Fruit fly (Drosophila melanogaster) whole organism, embryonic: Measurements from ENCODE around the gene CG43120.

Experiments
- ATbp ChIP-seq: fragments of 200-800 bp; sonication (Bioruptor generic); optimal IDR thresholded peaks from 2 replicates; lab custom pipeline; 2017; ENCODE audit warnings: missing biosample characterization, mild to moderate bottlenecking, missing genetic modification characterization, missing genetic modification reagents
- Antp ChIP-seq: fragments of 200-800 bp; sonication (Bioruptor generic); optimal IDR thresholded peaks from 3 replicates; lab custom pipeline; 2016; ENCODE audit warnings: missing biosample characterization, missing genetic modification characterization
- Atf6 ChIP-seq: fragments of 200-800 bp; sonication (Bioruptor generic); IDR thresholded peaks from 2 replicates; pipeline ENCODE4 v1.3.6; 2022; ENCODE audit warnings: missing biosample characterization, missing genetic modification characterization
- CG10462 ChIP-seq: fragments of 200-800 bp; sonication (Bioruptor generic); optimal IDR thresholded peaks from 2 replicates; lab custom pipeline; 2016; ENCODE audit warnings: missing biosample characterization, missing genetic modification characterization
- CG14050 ChIP-seq: fragments of 200-800 bp; sonication (Bioruptor generic); IDR thresholded peaks from 3 replicates; pipeline ENCODE4 v1.3.6; 2022; ENCODE audit warnings: missing biosample characterization, missing genetic modification characterization
- CG14441 ChIP-seq: fragments of 200-800 bp; sonication (Bioruptor generic); IDR thresholded peaks from 2 replicates; pipeline ENCODE4 v1.3.6; 2022; ENCODE audit warnings: missing biosample characterization, missing genetic modification characterization
- CG17186 ChIP-seq: fragments of 200-800 bp; sonication (Bioruptor generic); optimal IDR thresholded peaks from 3 replicates; lab custom pipeline; 2017; ENCODE audit warnings: missing biosample characterization, missing genetic modification reagents, missing genetic modification characterization
- CG17361 ChIP-seq: fragments of 200-800 bp; sonication (Bioruptor generic); IDR thresholded peaks from 3 replicates; pipeline ENCODE4 v1.3.6; 2022; ENCODE audit warnings: missing biosample characterization, missing genetic modification characterization
- CG17802 ChIP-seq: fragments of 200-800 bp; sonication (Bioruptor generic); optimal IDR thresholded peaks from 2 replicates; lab custom pipeline; 2018; ENCODE audit warnings: missing biosample characterization, mild to moderate bottlenecking, missing genetic modification characterization, moderate library complexity
- CG17829 ChIP-seq: fragments of 200-800 bp; optimal IDR thresholded peaks from 2 replicates; lab custom pipeline; 2019; ENCODE audit warnings: missing biosample characterization, mild to moderate bottlenecking, missing genetic modification characterization, moderate library complexity
- CG2129 ChIP-seq: fragments of 200-800 bp; sonication (Bioruptor generic); IDR thresholded peaks from 2 replicates; pipeline ENCODE4 v1.3.6; 2022; ENCODE audit warnings: missing biosample characterization, missing genetic modification characterization; ENCODE audit not compliant: partially characterized antibody
- CG32772 ChIP-seq: fragments of 200-800 bp; sonication (Bioruptor generic); IDR thresholded peaks from 2 replicates; pipeline ENCODE4 v1.3.6; 2022; ENCODE audit warnings: missing biosample characterization, missing genetic modification characterization
- CG4328 ChIP-seq: fragments of 200-800 bp; sonication (Bioruptor generic); optimal IDR thresholded peaks from 3 replicates; lab custom pipeline; 2017; ENCODE audit warnings: missing biosample characterization, missing genetic modification reagents, missing genetic modification characterization
- CG4617 ChIP-seq: fragments of 200-800 bp; sonication (Bioruptor generic); optimal IDR thresholded peaks from 3 replicates; lab custom pipeline; 2016; ENCODE audit warnings: missing biosample characterization, missing genetic modification characterization, borderline replicate concordance
- CG4854 ChIP-seq: fragments of 200-800 bp; sonication (Bioruptor generic); optimal IDR thresholded peaks from 2 replicates; lab custom pipeline; 2016; ENCODE audit warnings: missing biosample characterization, missing genetic modification characterization, inconsistent platforms
- CG7963 ChIP-seq: fragments of 200-800 bp; sonication (Bioruptor generic); IDR thresholded peaks from 3 replicates; pipeline ENCODE4 v1.3.6; 2022; ENCODE audit warnings: missing biosample characterization, missing genetic modification characterization; ENCODE audit not compliant: partially characterized antibody
- CG7987 ChIP-seq: fragments of 200-800 bp; sonication (Bioruptor generic); optimal IDR thresholded peaks from 2 replicates; lab custom pipeline; 2018; ENCODE audit warnings: missing biosample characterization, mild to moderate bottlenecking, missing genetic modification characterization, moderate library complexity
- CG8089 ChIP-seq: fragments of 200-800 bp; sonication (Bioruptor generic); optimal IDR thresholded peaks from 3 replicates; lab custom pipeline; 2016; ENCODE audit warnings: missing biosample characterization, missing genetic modification characterization
- CrebB ChIP-seq: fragments of 200-800 bp; sonication (Bioruptor generic); optimal IDR thresholded peaks from 3 replicates; lab custom pipeline; 2018; ENCODE audit warnings: missing biosample characterization, mild to moderate bottlenecking, missing genetic modification characterization
- Dref ChIP-seq: fragments of 200-800 bp; sonication (Bioruptor generic); IDR thresholded peaks from 2 replicates; pipeline ENCODE4 v1.3.6; 2022; ENCODE audit warnings: missing biosample characterization, missing genetic modification characterization
- H15 ChIP-seq: fragments of 200-800 bp; sonication (Bioruptor generic); IDR thresholded peaks from 3 replicates; pipeline ENCODE4 v1.3.6; 2022; ENCODE audit warnings: missing biosample characterization, missing genetic modification characterization
- HHEX ChIP-seq: fragments of 200-800 bp; sonication (Bioruptor generic); optimal IDR thresholded peaks from 3 replicates; lab custom pipeline; 2017; ENCODE audit warnings: missing biosample characterization, mild to moderate bottlenecking, missing genetic modification characterization, missing genetic modification reagents
- Myb ChIP-seq: fragments of 200-800 bp; sonication (Bioruptor generic); optimal IDR thresholded peaks from 2 replicates; lab custom pipeline; 2016; ENCODE audit warnings: missing biosample characterization, missing genetic modification characterization
- Ravus ChIP-seq: fragments of 200-800 bp; sonication (Bioruptor generic); IDR thresholded peaks from 2 replicates; pipeline ENCODE4 v1.3.6; 2022; ENCODE audit warnings: missing biosample characterization, missing genetic modification characterization
- Sin3A ChIP-seq: fragments of >200 bp; optimal IDR thresholded peaks from 2 replicates; lab custom pipeline; 2018
- Six4 ChIP-seq: fragments of 200-800 bp; sonication (Bioruptor generic); optimal IDR thresholded peaks from 2 replicates; lab custom pipeline; 2016; ENCODE audit warnings: missing biosample characterization, missing genetic modification characterization
- Sry-β ChIP-seq: fragments of 200-800 bp; sonication (Bioruptor generic); optimal IDR thresholded peaks from 2 replicates; lab custom pipeline; 2018; ENCODE audit warnings: missing biosample characterization, mild to moderate bottlenecking, missing genetic modification characterization, moderate library complexity
- TFAM ChIP-seq: fragments of 200-800 bp; sonication (Bioruptor generic); optimal IDR thresholded peaks from 2 replicates; lab custom pipeline; 2017; ENCODE audit warnings: missing biosample characterization, missing genetic modification characterization, inconsistent platforms
- ab ChIP-seq: fragments of 200-800 bp; sonication (Bioruptor generic); optimal IDR thresholded peaks from 2 replicates; lab custom pipeline; 2016; ENCODE audit warnings: missing biosample characterization, missing genetic modification characterization
- ase ChIP-seq: fragments of 200-800 bp; sonication (Bioruptor generic); IDR thresholded peaks from 3 replicates; pipeline ENCODE4 v1.3.6; 2022; ENCODE audit warnings: missing biosample characterization, missing genetic modification characterization
- bigmax ChIP-seq: fragments of 200-800 bp; sonication (Bioruptor generic); optimal IDR thresholded peaks from 2 replicates; lab custom pipeline; 2018; ENCODE audit warnings: missing biosample characterization, mild to moderate bottlenecking, missing genetic modification characterization
- br ChIP-seq: fragments of >200 bp; optimal IDR thresholded peaks from 2 replicates; lab custom pipeline; 2017
- cg ChIP-seq: fragments of 200-800 bp; sonication (Bioruptor generic); optimal IDR thresholded peaks from 3 replicates; lab custom pipeline; 2019; ENCODE audit warnings: missing biosample characterization, mild to moderate bottlenecking, missing genetic modification characterization, moderate library complexity
- chn ChIP-seq: fragments of 200-800 bp; sonication (Bioruptor generic); optimal IDR thresholded peaks from 2 replicates; lab custom pipeline; 2016; ENCODE audit warnings: missing biosample characterization, missing genetic modification characterization
- crc ChIP-seq: fragments of 200-800 bp; sonication (Bioruptor generic); optimal IDR thresholded peaks from 2 replicates; lab custom pipeline; 2016; ENCODE audit warnings: missing biosample characterization, missing genetic modification characterization
- crp ChIP-seq, 2 experiments: fragments of 200-800 bp; sonication (Bioruptor generic); optimal IDR thresholded peaks; 2 replicates in 1 of 2; 3 replicates in 1 of 2; lab custom pipeline; 2017; ENCODE audit warnings: missing biosample characterization in 2 of 2, missing genetic modification characterization in 2 of 2, mild to moderate bottlenecking in 1 of 2, moderate library complexity in 1 of 2
- disco-r ChIP-seq: fragments of 200-800 bp; sonication (Bioruptor generic); optimal IDR thresholded peaks from 2 replicates; lab custom pipeline; 2016; ENCODE audit warnings: missing biosample characterization, missing genetic modification characterization
- emc ChIP-seq: fragments of 200-800 bp; sonication (Bioruptor generic); optimal IDR thresholded peaks from 2 replicates; lab custom pipeline; 2016; ENCODE audit warnings: missing biosample characterization, missing genetic modification characterization
- ems ChIP-seq: fragments of 200-800 bp; sonication (Bioruptor generic); optimal IDR thresholded peaks from 3 replicates; lab custom pipeline; 2016; ENCODE audit warnings: missing biosample characterization, missing genetic modification characterization
- gce ChIP-seq: fragments of 200-800 bp; sonication (Bioruptor generic); IDR thresholded peaks from 3 replicates; pipeline ENCODE4 v1.3.6; 2022; ENCODE audit warnings: missing biosample characterization, missing genetic modification characterization
- gem ChIP-seq: fragments of 200-800 bp; sonication (Bioruptor generic); optimal IDR thresholded peaks from 2 replicates; lab custom pipeline; 2019; ENCODE audit warnings: missing biosample characterization, mild to moderate bottlenecking, missing genetic modification characterization, moderate library complexity
- gfzf ChIP-seq: fragments of 200-800 bp; sonication (Bioruptor generic); optimal IDR thresholded peaks from 2 replicates; lab custom pipeline; 2016; ENCODE audit warnings: missing biosample characterization, mild to moderate bottlenecking, missing genetic modification characterization, moderate library complexity
- grau ChIP-seq: fragments of 200-800 bp; optimal IDR thresholded peaks from 3 replicates; lab custom pipeline; 2019; ENCODE audit warnings: missing biosample characterization, mild to moderate bottlenecking, missing genetic modification characterization, moderate library complexity
- lbe ChIP-seq: fragments of 200-800 bp; sonication (Bioruptor generic); optimal IDR thresholded peaks from 2 replicates; lab custom pipeline; 2016; ENCODE audit warnings: missing biosample characterization, mild to moderate bottlenecking, missing genetic modification characterization
- nmo ChIP-seq: fragments of 200-800 bp; sonication (Bioruptor generic); optimal IDR thresholded peaks from 2 replicates; lab custom pipeline; 2018; ENCODE audit warnings: missing biosample characterization, mild to moderate bottlenecking, missing genetic modification characterization, moderate library complexity
- rib ChIP-seq: fragments of 200-800 bp; sonication (Bioruptor generic); IDR thresholded peaks from 2 replicates; pipeline ENCODE4 v1.3.6; 2022; ENCODE audit warnings: missing biosample characterization, missing genetic modification characterization
- salm ChIP-seq: fragments of 200-800 bp; sonication (Bioruptor generic); optimal IDR thresholded peaks from 2 replicates; lab custom pipeline; 2018; ENCODE audit warnings: missing biosample characterization, mild to moderate bottlenecking, missing genetic modification characterization
- zen ChIP-seq: fragments of 200-800 bp; sonication (Bioruptor generic); optimal IDR thresholded peaks from 3 replicates; lab custom pipeline; 2018; ENCODE audit warnings: missing biosample characterization, mild to moderate bottlenecking, missing genetic modification characterization, moderate library complexity
- zfh1 ChIP-seq: fragments of 200-800 bp; sonication (Bioruptor generic); IDR thresholded peaks from 3 replicates; pipeline ENCODE4 v1.3.6; 2022; ENCODE audit warnings: missing biosample characterization, missing genetic modification characterization

Gene CG43120

DNA sequence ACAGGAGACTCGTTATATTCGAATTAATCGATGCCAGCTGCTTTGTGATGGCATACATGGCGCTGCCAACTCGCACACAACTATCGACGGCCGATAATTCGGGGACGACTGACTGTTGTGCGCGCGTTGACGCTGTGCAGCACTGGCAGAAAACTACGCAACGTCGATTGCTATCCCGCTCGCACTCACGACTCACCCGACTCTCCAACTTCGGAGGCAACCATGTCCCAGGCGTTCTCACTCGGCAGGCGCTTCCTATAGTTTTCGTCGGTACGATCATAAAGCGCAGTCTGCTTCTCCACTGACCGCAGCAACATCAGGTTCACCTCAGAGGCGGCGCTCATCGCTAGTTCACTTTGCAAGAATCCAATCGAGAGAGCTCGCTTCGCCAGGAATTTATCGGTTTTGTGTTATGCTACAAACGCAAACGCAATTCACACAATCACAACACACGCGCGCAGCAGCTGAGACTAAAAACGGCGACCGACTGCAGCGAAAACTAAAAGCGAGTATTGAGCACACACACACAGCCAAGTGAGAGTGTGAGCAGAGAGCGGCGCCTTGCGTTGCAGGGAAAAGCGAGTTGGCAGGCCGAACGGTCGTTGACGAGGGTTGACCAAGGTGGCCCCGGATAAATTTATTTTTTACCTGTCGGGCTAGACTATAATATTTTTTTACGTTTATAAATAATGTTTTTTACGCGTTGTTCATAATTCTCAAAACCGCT lies 27.9 kb downstream of the CG43120 start, which contains the start of gene stwl (continued):
- TF ChIP-seq cg (GFP tag; lab: Kevin White, UChicago) (no peak), HHEX (GFP tag; lab: Kevin White, UChicago) (peak; percentile 53), CG14441 (GFP tag; lab: Robert Waterston, UW) (peak; percentile 34; the same call in 1 of the 2 replicates), CG14050 (GFP tag; lab: Robert Waterston, UW) (no peak; the same call in 2 of the 3 replicates), CG4617 (GFP tag; lab: Kevin White, UChicago) (peak; percentile 57), ase (GFP tag; lab: Robert Waterston, UW) (0 out of 3 replicates have a peak, but pooled peaks have one; percentile 23), CG17361 (GFP tag; lab: Robert Waterston, UW) (no peak), CG10462 (GFP tag; lab: Kevin White, UChicago) (no peak), Sin3A (peak; percentile 59), CG17186 (peak; percentile 76), Sry-β (no peak), gem (tag; lab: Kevin White, UChicago) (no peak), salm (tag; lab: Kevin White, UChicago) (no peak), ab (no peak), CG32772 (GFP tag; lab: Robert Waterston, UW) (no peak; the same call in 1 of the 2 replicates), CG8089 (GFP tag; lab: Kevin White, UChicago) (peak; percentile 29), Myb (GFP tag; lab: Kevin White, UChicago) (peak; percentile 73), ATbp (GFP tag; lab: Kevin White, UChicago) (peak; percentile 20), crp (GFP tag; optimal IDR thresholded peaks at IDR 0.05; lab: Kevin White, UChicago) (peak in 1 of 2 experiments; percentile 74), gce (GFP tag; lab: Robert Waterston, UW) (no peak), CG4854 (GFP tag; lab: Kevin White, UChicago) (peak; percentile 7), lbe (GFP tag; lab: Kevin White, UChicago) (no peak), crc (GFP tag; lab: Kevin White, UChicago) (peak; percentile 38), CG7987 (no peak), br (lab: Kevin White, UChicago) (no peak), zfh1 (GFP tag; lab: Robert Waterston, UW) (peak; percentile 68; the same call in 2 of the 3 replicates), ems (GFP tag; lab: Kevin White, UChicago) (peak; percentile 39), rib (GFP tag; lab: Robert Waterston, UW) (no peak), disco-r (GFP tag; lab: Kevin White, UChicago) (peak; percentile 2), Atf6 (GFP tag; lab: Robert Waterston, UW) (no peak; the same call in 1 of the 2 replicates), gfzf (GFP tag; lab: Kevin White, UChicago) (peak; percentile 17), CG4328 (GFP tag; lab: Kevin White, UChicago) (peak; percentile 3), chn (peak; percentile 52), nmo (GFP tag; lab: Kevin White, UChicago) (peak; percentile 47), H15 (GFP tag; lab: Robert Waterston, UW) (peak; percentile 61; the same call in 2 of the 3 replicates), Antp (GFP tag; lab: Kevin White, UChicago) (peak; percentile 80), Ravus (GFP tag; lab: Robert Waterston, UW) (no peak; the same call in 1 of the 2 replicates), emc (GFP tag; lab: Kevin White, UChicago) (no peak), CG17829 (peak; percentile 14), grau (tag; lab: Kevin White, UChicago) (peak; percentile 5), CG2129 (peak; percentile 50; the same call in 1 of the 2 replicates), Six4 (peak; percentile 47), CrebB (tag; lab: Kevin White, UChicago) (peak; percentile 3), CG7963 (GFP tag; lab: Robert Waterston, UW) (peak; percentile 60; the same call in 2 of the 3 replicates), TFAM (GFP tag; lab: Kevin White, UChicago) (no peak), bigmax (GFP tag; lab: Kevin White, UChicago) (peak; percentile 29), CG17802 (peak; percentile 17), zen (tag; lab: Kevin White, UChicago) (peak; percentile 27), Dref (GFP tag; lab: Robert Waterston, UW) (peak; percentile 66)
